Fruit fly (Drosophila melanogaster): ENCODE measurements around the gene ras.
A peak's percentile ranks its signal among the peaks of the same experiment; 100 is the strongest.

Gene ras

dm6 chrX:10729921-10730873 is 14.1 kb upstream of the ras start:
- TF ChIP-seq usp (GFP tag; optimal IDR thresholded peaks at IDR 0.05) (no peak), pan (optimal IDR thresholded peaks at IDR 0.05) (no peak), psq (optimal IDR thresholded peaks at IDR 0.05) (no peak), CG8478 (optimal IDR thresholded peaks at IDR 0.05) (no peak), Dll (optimal IDR thresholded peaks at IDR 0.05) (no peak), EcR (GFP tag; optimal IDR thresholded peaks at IDR 0.05) (no peak)

- TF ChIP-seq Dll (optimal IDR thresholded peaks at IDR 0.05) (no peak), CG8478 (optimal IDR thresholded peaks at IDR 0.05) (no peak), pan (optimal IDR thresholded peaks at IDR 0.05) (no peak), psq (optimal IDR thresholded peaks at IDR 0.05) (no peak), EcR (GFP tag; optimal IDR thresholded peaks at IDR 0.05) (no peak), usp (GFP tag; optimal IDR thresholded peaks at IDR 0.05) (no peak)
These were observed 12.9 kb upstream of the ras start for dm6 chrX:10731357-10731756.

dm6 chrX:10731801-10732200 is 12.5 kb upstream of the ras start:
- TF ChIP-seq pan (optimal IDR thresholded peaks at IDR 0.05), result no peak
- TF ChIP-seq usp (GFP tag; optimal IDR thresholded peaks at IDR 0.05), result no peak
- no peak for TF ChIP-seq Dll (optimal IDR thresholded peaks at IDR 0.05)

- TF ChIP-seq EcR (GFP tag; optimal IDR thresholded peaks at IDR 0.05), result no peak
- TF ChIP-seq Dll (optimal IDR thresholded peaks at IDR 0.05), result no peak
- no peak for TF ChIP-seq pan (optimal IDR thresholded peaks at IDR 0.05)
- TF ChIP-seq usp (GFP tag; optimal IDR thresholded peaks at IDR 0.05), result no peak
- no peak for TF ChIP-seq psq (optimal IDR thresholded peaks at IDR 0.05)
- no peak for TF ChIP-seq CG8478 (optimal IDR thresholded peaks at IDR 0.05)
These were observed 11.4 kb upstream of the ras start for dm6 chrX:10732733-10733455.

- TF ChIP-seq usp (GFP tag; optimal IDR thresholded peaks at IDR 0.05) (no peak), psq (optimal IDR thresholded peaks at IDR 0.05) (no peak), Dll (optimal IDR thresholded peaks at IDR 0.05) (no peak), CG8478 (optimal IDR thresholded peaks at IDR 0.05) (no peak), pan (optimal IDR thresholded peaks at IDR 0.05) (no peak), EcR (GFP tag; optimal IDR thresholded peaks at IDR 0.05) (no peak)
These were observed 9.3 kb upstream of the ras start for dm6 chrX:10734763-10735681.

- peak; percentile 64 for TF ChIP-seq Dll (optimal IDR thresholded peaks at IDR 0.05)
- no peak for TF ChIP-seq pan (optimal IDR thresholded peaks at IDR 0.05)
- TF ChIP-seq EcR (GFP tag; optimal IDR thresholded peaks at IDR 0.05), result no peak
- no peak for TF ChIP-seq CG8478 (optimal IDR thresholded peaks at IDR 0.05)
- TF ChIP-seq psq (optimal IDR thresholded peaks at IDR 0.05), result no peak
- no peak for TF ChIP-seq usp (GFP tag; optimal IDR thresholded peaks at IDR 0.05)
These were observed 8.5 kb upstream of the ras start for dm6 chrX:10735682-10736353.

- TF ChIP-seq pan (optimal IDR thresholded peaks at IDR 0.05) (no peak), psq (optimal IDR thresholded peaks at IDR 0.05) (no peak), Dll (optimal IDR thresholded peaks at IDR 0.05) (no peak), EcR (GFP tag; optimal IDR thresholded peaks at IDR 0.05) (no peak), usp (GFP tag; optimal IDR thresholded peaks at IDR 0.05) (no peak), CG8478 (optimal IDR thresholded peaks at IDR 0.05) (no peak)
These were observed 6.7 kb upstream of the ras start for dm6 chrX:10737422-10738150.

dm6 chrX:10738151-10738430 is 6.2 kb upstream of the ras start:
- no peak for TF ChIP-seq CG8478 (optimal IDR thresholded peaks at IDR 0.05)
- no peak for TF ChIP-seq usp (GFP tag; optimal IDR thresholded peaks at IDR 0.05)
- no peak for TF ChIP-seq pan (optimal IDR thresholded peaks at IDR 0.05)
- TF ChIP-seq Dll (optimal IDR thresholded peaks at IDR 0.05), result peak; percentile 48

dm6 chrX:10738835-10739371 is 5.4 kb upstream of the ras start:
- TF ChIP-seq CG8478 (optimal IDR thresholded peaks at IDR 0.05) (no peak), Dll (optimal IDR thresholded peaks at IDR 0.05) (peak; percentile 57)

dm6 chrX:10739614-10740436 is 4.5 kb upstream of the ras start:
- no peak for TF ChIP-seq Dll (optimal IDR thresholded peaks at IDR 0.05)

Measured in whole organism.